Worm (Caenorhabditis elegans) whole organism, late embryonic: ENCODE measurements around the gene clec-52.

Experiments used
- ceh-34 ChIP-seq: sonication (generic microtip); optimal IDR thresholded peaks from 2 replicates; lab custom pipeline; 2016; ENCODE audit warnings: mild to moderate bottlenecking, missing genetic modification characterization, missing compliant biosample characterization
- ceh-6 ChIP-seq: fragments of 200-800 bp; sonication (Bioruptor generic); optimal IDR thresholded peaks from 2 replicates; lab custom pipeline; 2018; ENCODE audit warnings: mild to moderate bottlenecking, missing genetic modification characterization, missing compliant biosample characterization
- ceh-9 ChIP-seq: sonication (generic microtip); optimal IDR thresholded peaks from 2 replicates; lab custom pipeline; 2016; ENCODE audit warnings: mild to moderate bottlenecking, missing genetic modification characterization, inconsistent platforms, missing compliant biosample characterization
- dve-1 ChIP-seq: sonication (generic microtip); optimal IDR thresholded peaks from 2 replicates; lab custom pipeline; 2017; ENCODE audit warnings: antibody characterized with exemption, mild to moderate bottlenecking, missing genetic modification characterization, missing compliant biosample characterization
- elt-2 ChIP-seq: sonication (generic microtip); optimal IDR thresholded peaks from 2 replicates; lab custom pipeline; 2016; ENCODE audit warnings: missing genetic modification reagents, missing genetic modification characterization, missing compliant biosample characterization
- eyg-1 ChIP-seq: sonication (generic microtip); optimal IDR thresholded peaks from 2 replicates; lab custom pipeline; 2016; ENCODE audit warnings: missing genotype, missing genetic modification characterization, missing compliant biosample characterization
- pqm-1 ChIP-seq: sonication (generic microtip); optimal IDR thresholded peaks from 2 replicates; lab custom pipeline; 2016; ENCODE audit warnings: missing genetic modification characterization, missing compliant biosample characterization

- no peak for TF ChIP-seq eyg-1 (tag; lab: Kevin White, UChicago)
- no peak for TF ChIP-seq pqm-1 (tag; lab: Kevin White, UChicago)
- no peak for TF ChIP-seq ceh-9 (tag; lab: Kevin White, UChicago)
- no peak for TF ChIP-seq ceh-34
- TF ChIP-seq elt-2 (tag; lab: Kevin White, UChicago): peak; percentile 4
- TF ChIP-seq ceh-6: no peak
- TF ChIP-seq dve-1 (tag; lab: Kevin White, UChicago): no peak
Measured at ce11 chrIV:8163687-8164086, 4.9 kb downstream of the clec-52 start, which contains the start of gene clec-51.
